Fruit fly (Drosophila melanogaster) whole organism, embryonic: ENCODE data around the gene CG15741.

Experiments
- B-H1 ChIP-seq: fragments of 200-800 bp; sonication (Bioruptor generic); IDR thresholded peaks from 3 replicates; pipeline ENCODE4 v1.3.6; 2022; ENCODE audit warnings: missing biosample characterization, missing genetic modification characterization
- CG1024 ChIP-seq: fragments of 200-800 bp; sonication (Bioruptor generic); IDR thresholded peaks from 2 replicates; pipeline ENCODE4 v1.3.6; 2022; ENCODE audit warnings: missing biosample characterization, missing genetic modification characterization
- CG10321 ChIP-seq: fragments of 200-800 bp; sonication (Bioruptor generic); IDR thresholded peaks from 2 replicates; pipeline ENCODE4 v1.3.6; 2022; ENCODE audit warnings: missing biosample characterization, missing genetic modification characterization
- CG11085 ChIP-seq: fragments of 200-800 bp; sonication (Bioruptor generic); IDR thresholded peaks from 2 replicates; pipeline ENCODE4 v1.3.6; 2022; ENCODE audit warnings: missing biosample characterization, missing genetic modification characterization
- CG11093 ChIP-seq: fragments of 200-800 bp; sonication (Bioruptor generic); IDR thresholded peaks from 3 replicates; pipeline ENCODE4 v1.3.6; 2022; ENCODE audit warnings: missing biosample characterization, missing genetic modification characterization
- CG1233 ChIP-seq: fragments of 200-800 bp; sonication (Bioruptor generic); optimal IDR thresholded peaks from 4 replicates; lab custom pipeline; 2018; ENCODE audit warnings: missing biosample characterization, mild to moderate bottlenecking, missing genetic modification characterization
- CG12942 ChIP-seq: fragments of 200-800 bp; sonication (Bioruptor generic); optimal IDR thresholded peaks from 3 replicates; lab custom pipeline; 2016; ENCODE audit warnings: missing biosample characterization, missing genetic modification characterization
- CG15479 ChIP-seq: fragments of 200-800 bp; sonication (Bioruptor generic); optimal IDR thresholded peaks from 3 replicates; lab custom pipeline; 2019; ENCODE audit warnings: missing biosample characterization, mild to moderate bottlenecking, missing genetic modification characterization, moderate library complexity
- CG17612 ChIP-seq: fragments of 200-800 bp; sonication (Bioruptor generic); IDR thresholded peaks from 2 replicates; pipeline ENCODE4 v1.3.6; 2022; ENCODE audit warnings: missing biosample characterization, missing genetic modification characterization
- CG17829 ChIP-seq: fragments of 200-800 bp; optimal IDR thresholded peaks from 2 replicates; lab custom pipeline; 2019; ENCODE audit warnings: missing biosample characterization, mild to moderate bottlenecking, missing genetic modification characterization, moderate library complexity
- CG1832 ChIP-seq: fragments of 200-800 bp; sonication (Bioruptor generic); optimal IDR thresholded peaks from 2 replicates; lab custom pipeline; 2017; ENCODE audit warnings: missing biosample characterization, mild to moderate bottlenecking, missing genetic modification characterization, inconsistent platforms
- CG30403 ChIP-seq: fragments of 200-800 bp; sonication (Bioruptor generic); optimal IDR thresholded peaks from 3 replicates; lab custom pipeline; 2016; ENCODE audit warnings: missing biosample characterization, missing genetic modification characterization
- CG31224 ChIP-seq: fragments of 200-800 bp; sonication (Bioruptor generic); IDR thresholded peaks from 2 replicates; pipeline ENCODE4 v1.3.6; 2022; ENCODE audit warnings: missing biosample characterization, missing genetic modification characterization
- CG31388 ChIP-seq: fragments of 200-800 bp; sonication (Bioruptor generic); optimal IDR thresholded peaks from 2 replicates; lab custom pipeline; 2016; ENCODE audit warnings: missing biosample characterization, missing genetic modification characterization
- CG3281 ChIP-seq: fragments of 200-800 bp; sonication (Bioruptor generic); optimal IDR thresholded peaks from 3 replicates; lab custom pipeline; 2017; ENCODE audit warnings: missing biosample characterization, mild to moderate bottlenecking, missing genetic modification characterization
- CG34224 ChIP-seq: fragments of 200-800 bp; sonication (Bioruptor generic); IDR thresholded peaks from 3 replicates; pipeline ENCODE4 v1.3.6; 2022; ENCODE audit warnings: missing biosample characterization, missing genetic modification characterization; ENCODE audit not compliant: partially characterized antibody
- CG42726 ChIP-seq: fragments of 200-800 bp; sonication (Bioruptor generic); IDR thresholded peaks from 2 replicates; pipeline ENCODE4 v1.3.6; 2022; ENCODE audit warnings: missing biosample characterization, missing genetic modification characterization; ENCODE audit not compliant: partially characterized antibody
- CG4328 ChIP-seq: fragments of 200-800 bp; sonication (Bioruptor generic); optimal IDR thresholded peaks from 3 replicates; lab custom pipeline; 2017; ENCODE audit warnings: missing biosample characterization, missing genetic modification reagents, missing genetic modification characterization
- CG4854 ChIP-seq: fragments of 200-800 bp; sonication (Bioruptor generic); optimal IDR thresholded peaks from 2 replicates; lab custom pipeline; 2016; ENCODE audit warnings: missing biosample characterization, missing genetic modification characterization, inconsistent platforms
- CG7839 ChIP-seq: fragments of 200-800 bp; sonication (Bioruptor generic); optimal IDR thresholded peaks from 3 replicates; lab custom pipeline; 2018; ENCODE audit warnings: missing biosample characterization, mild to moderate bottlenecking, missing genetic modification characterization, moderate library complexity
- CG9797 ChIP-seq: fragments of 200-800 bp; sonication (Bioruptor generic); optimal IDR thresholded peaks from 3 replicates; lab custom pipeline; 2018; ENCODE audit warnings: missing biosample characterization, mild to moderate bottlenecking, missing genetic modification characterization
- CG9817 ChIP-seq: fragments of 200-800 bp; sonication (Bioruptor generic); optimal IDR thresholded peaks from 2 replicates; lab custom pipeline; 2018; ENCODE audit warnings: missing biosample characterization, mild to moderate bottlenecking, missing genetic modification characterization, moderate library complexity
- HLHmδ ChIP-seq: fragments of 200-800 bp; sonication (Bioruptor generic); optimal IDR thresholded peaks from 2 replicates; lab custom pipeline; 2018; ENCODE audit warnings: missing biosample characterization, mild to moderate bottlenecking, missing genetic modification characterization, moderate library complexity
- Jarid2 ChIP-seq: fragments of 200-800 bp; sonication (Bioruptor generic); optimal IDR thresholded peaks from 3 replicates; lab custom pipeline; 2017; ENCODE audit warnings: mild to moderate bottlenecking, missing biosample characterization, missing genetic modification reagents, missing genetic modification characterization
- Mad ChIP-seq: fragments of 200-800 bp; sonication (Bioruptor generic); optimal IDR thresholded peaks from 2 replicates; lab custom pipeline; 2016; ENCODE audit warnings: missing biosample characterization, missing genetic modification characterization
- Max ChIP-seq: fragments of 200-800 bp; sonication (Bioruptor generic); optimal IDR thresholded peaks from 2 replicates; lab custom pipeline; 2016; ENCODE audit warnings: missing biosample characterization, mild to moderate bottlenecking, missing genetic modification characterization
- Med ChIP-seq: fragments of 200-800 bp; sonication (Bioruptor generic); peaks from one replicate; lab custom pipeline; 2016; ENCODE audit warnings: missing biosample characterization, missing genetic modification characterization, mild to moderate bottlenecking, inconsistent platforms, moderate library complexity
- Side ChIP-seq: fragments of 200-800 bp; sonication (Bioruptor generic); optimal IDR thresholded peaks from 2 replicates; lab custom pipeline; 2016; ENCODE audit warnings: missing biosample characterization, missing genetic modification characterization
- ara ChIP-seq: fragments of 200-800 bp; sonication (Bioruptor generic); IDR thresholded peaks from 2 replicates; pipeline ENCODE4 v1.3.6; 2022; ENCODE audit warnings: missing biosample characterization, missing genetic modification characterization
- ase ChIP-seq: fragments of 200-800 bp; sonication (Bioruptor generic); IDR thresholded peaks from 3 replicates; pipeline ENCODE4 v1.3.6; 2022; ENCODE audit warnings: missing biosample characterization, missing genetic modification characterization
- br ChIP-seq: fragments of >200 bp; optimal IDR thresholded peaks from 2 replicates; lab custom pipeline; 2017
- cas ChIP-seq: fragments of 200-800 bp; sonication (Bioruptor generic); IDR thresholded peaks from 2 replicates; pipeline ENCODE4 v1.3.6; 2022; ENCODE audit warnings: missing biosample characterization, missing genetic modification characterization
- croc ChIP-seq: fragments of 200-800 bp; sonication (Bioruptor generic); conservative IDR thresholded peaks from 3 replicates; pipeline ENCODE4 v1.3.6; 2022; ENCODE audit warnings: missing biosample characterization, missing genetic modification characterization
- dimm ChIP-seq: fragments of 200-800 bp; sonication (Bioruptor generic); IDR thresholded peaks from 2 replicates; pipeline ENCODE4 v1.3.6; 2022; ENCODE audit warnings: missing biosample characterization, missing genetic modification characterization
- fd64A ChIP-seq: fragments of 200-800 bp; sonication (Bioruptor generic); optimal IDR thresholded peaks from 3 replicates; lab custom pipeline; 2018; ENCODE audit warnings: missing biosample characterization, mild to moderate bottlenecking, missing genetic modification characterization
- gcm ChIP-seq: fragments of 200-800 bp; sonication (Bioruptor generic); optimal IDR thresholded peaks from 2 replicates; lab custom pipeline; 2019; ENCODE audit warnings: missing biosample characterization, mild to moderate bottlenecking, missing genetic modification characterization, moderate library complexity
- inv ChIP-seq: fragments of 200-800 bp; sonication (Bioruptor generic); IDR thresholded peaks from 2 replicates; pipeline ENCODE4 v1.3.6; 2022; ENCODE audit warnings: missing biosample characterization, missing genetic modification characterization; ENCODE audit not compliant: partially characterized antibody
- ro ChIP-seq: fragments of 200-800 bp; sonication (Bioruptor generic); IDR thresholded peaks from 2 replicates; pipeline ENCODE4 v1.3.6; 2022; ENCODE audit warnings: missing biosample characterization, missing genetic modification characterization
- sim ChIP-seq: fragments of 200-800 bp; sonication (Bioruptor generic); IDR thresholded peaks from 2 replicates; pipeline ENCODE4 v1.3.6; 2022; ENCODE audit warnings: missing biosample characterization, missing genetic modification characterization
- sisA ChIP-seq: fragments of 200-800 bp; sonication (Bioruptor generic); IDR thresholded peaks from 2 replicates; pipeline ENCODE4 v1.3.6; 2022; ENCODE audit warnings: missing biosample characterization, missing genetic modification characterization
- so ChIP-seq: fragments of 200-800 bp; sonication (Bioruptor generic); IDR thresholded peaks from 3 replicates; pipeline ENCODE4 v1.3.6; 2022; ENCODE audit warnings: missing biosample characterization, missing genetic modification characterization
- sob ChIP-seq: fragments of 200-800 bp; sonication (Bioruptor generic); IDR thresholded peaks from 2 replicates; pipeline ENCODE4 v1.3.6; 2022; ENCODE audit warnings: missing biosample characterization, missing genetic modification characterization
- sr ChIP-seq: fragments of 200-800 bp; sonication (Bioruptor generic); IDR thresholded peaks from 3 replicates; pipeline ENCODE4 v1.3.6; 2022; ENCODE audit warnings: missing biosample characterization, missing genetic modification characterization
- ssp ChIP-seq: fragments of 200-800 bp; sonication (Bioruptor generic); IDR thresholded peaks from 2 replicates; pipeline ENCODE4 v1.3.6; 2022; ENCODE audit warnings: missing biosample characterization, missing genetic modification characterization
- stwl ChIP-seq: fragments of 200-800 bp; sonication (Bioruptor generic); optimal IDR thresholded peaks from 3 replicates; lab custom pipeline; 2018; ENCODE audit warnings: missing biosample characterization, mild to moderate bottlenecking, missing genetic modification characterization, moderate library complexity
- tio ChIP-seq: fragments of 200-800 bp; sonication (Bioruptor generic); optimal IDR thresholded peaks from 2 replicates; lab custom pipeline; 2017; ENCODE audit warnings: missing biosample characterization, missing genetic modification characterization, inconsistent platforms
- ttk ChIP-seq: fragments of 200-800 bp; sonication (Bioruptor generic); IDR thresholded peaks from 2 replicates; pipeline ENCODE4 v2.1.2; 2022; ENCODE audit warnings: missing biosample characterization, missing genetic modification characterization
- usp ChIP-seq: fragments of >200 bp; optimal IDR thresholded peaks from 2 replicates; lab custom pipeline; 2017; ENCODE audit warnings: missing biosample characterization, missing genetic modification characterization
- zen ChIP-seq: fragments of 200-800 bp; sonication (Bioruptor generic); optimal IDR thresholded peaks from 3 replicates; lab custom pipeline; 2018; ENCODE audit warnings: missing biosample characterization, mild to moderate bottlenecking, missing genetic modification characterization, moderate library complexity
- zen2 ChIP-seq: fragments of 200-800 bp; sonication (Bioruptor generic); IDR thresholded peaks from 3 replicates; pipeline ENCODE4 v1.3.6; 2022; ENCODE audit warnings: missing biosample characterization, missing genetic modification characterization; ENCODE audit not compliant: partially characterized antibody
- zfh2 ChIP-seq: fragments of 200-800 bp; sonication (Bioruptor generic); optimal IDR thresholded peaks from 2 replicates; lab custom pipeline; 2016; ENCODE audit warnings: missing biosample characterization, missing genetic modification characterization

Gene CG15741

DNA sequence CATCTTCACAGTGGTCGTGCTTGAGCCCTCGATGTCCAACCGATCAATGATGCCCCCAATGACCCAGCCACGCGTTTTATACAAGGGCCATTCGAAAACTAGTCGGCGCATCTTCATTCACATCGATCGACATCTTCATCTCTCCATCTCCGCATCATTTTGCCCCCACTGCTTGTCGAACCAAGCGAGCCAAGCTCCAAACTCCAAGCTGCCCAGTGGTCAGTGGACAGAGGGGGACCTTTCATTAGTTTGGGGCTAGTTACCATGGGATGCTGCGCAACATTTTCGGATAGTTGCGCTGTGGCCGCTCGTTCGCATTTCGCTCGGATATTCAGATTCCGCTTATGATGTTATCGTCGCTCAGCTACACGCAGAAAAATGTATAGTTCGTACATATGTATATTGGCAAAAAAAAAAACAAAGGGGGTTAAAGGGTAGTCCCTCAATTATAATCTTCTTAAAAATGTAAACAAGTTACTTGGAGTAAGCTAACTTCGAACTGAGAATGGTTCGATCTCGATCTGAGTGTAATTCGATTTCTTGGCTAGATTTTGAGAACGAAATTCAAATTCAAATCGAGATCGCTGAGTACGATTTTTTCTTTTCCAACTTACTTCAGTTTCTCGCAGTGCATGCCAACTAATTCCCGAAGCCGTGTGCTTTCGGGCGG, 8.4 kb upstream of the CG15741 start, which contains the start of gene CG15740 (continued):
- TF ChIP-seq CG34224 (GFP tag; lab: Robert Waterston, UW) (no peak), CG11093 (GFP tag; lab: Robert Waterston, UW) (peak; percentile 40; the same call in 1 of the 3 replicates), ssp (GFP tag; lab: Robert Waterston, UW) (peak; percentile 47), CG3281 (GFP tag; lab: Kevin White, UChicago) (no peak), zen (tag; lab: Kevin White, UChicago) (no peak), so (GFP tag; lab: Robert Waterston, UW) (peak; percentile 67; the same call in 1 of the 3 replicates), CG1832 (GFP tag; lab: Kevin White, UChicago) (no peak), CG1024 (GFP tag; lab: Robert Waterston, UW) (0 out of 2 replicates have a peak, but pooled peaks have one; percentile 16), CG4328 (GFP tag; lab: Kevin White, UChicago) (no peak), Med (GFP tag; lab: Kevin White, UChicago) (peak; percentile 84), Mad (no peak), CG30403 (peak; percentile 61), CG42726 (GFP tag; lab: Robert Waterston, UW) (no peak), br (lab: Kevin White, UChicago) (no peak), gcm (GFP tag; lab: Kevin White, UChicago) (no peak), sim (no peak), sisA (GFP tag; lab: Robert Waterston, UW) (peak; percentile 71), ase (0 out of 3 replicates have a peak, but pooled peaks have one; percentile 42), ro (GFP tag; lab: Robert Waterston, UW) (no peak), CG17829 (no peak), CG31388 (GFP tag; lab: Kevin White, UChicago) (no peak), CG1233 (GFP tag; lab: Kevin White, UChicago) (no peak), CG9817 (no peak), CG12942 (GFP tag; lab: Kevin White, UChicago) (no peak), CG4854 (GFP tag; lab: Kevin White, UChicago) (no peak), usp (no peak), CG31224 (no peak), inv (GFP tag; lab: Robert Waterston, UW) (no peak), ara (peak; percentile 31; the same call in 1 of the 2 replicates), croc (GFP tag; lab: Robert Waterston, UW) (no peak), Side (GFP tag; lab: Kevin White, UChicago) (no peak), B-H1 (GFP tag; lab: Robert Waterston, UW) (no peak; the same call in 2 of the 3 replicates), Jarid2 (GFP tag; lab: Kevin White, UChicago) (no peak), zen2 (GFP tag; lab: Robert Waterston, UW) (no peak), tio (GFP tag; lab: Kevin White, UChicago) (no peak), CG9797 (no peak), CG17612 (no peak), stwl (tag; lab: Kevin White, UChicago) (no peak), HLHmδ (GFP tag; lab: Kevin White, UChicago) (no peak), CG15479 (no peak), ttk (GFP tag; lab: Robert Waterston, UW) (peak; percentile 58; the same call in 1 of the 2 replicates), sr (no peak), fd64A (GFP tag; lab: Kevin White, UChicago) (no peak), dimm (no peak), zfh2 (GFP tag; lab: Kevin White, UChicago) (no peak), CG7839 (tag; lab: Kevin White, UChicago) (peak; percentile 55), CG10321 (GFP tag; lab: Robert Waterston, UW) (no peak), sob (GFP tag; lab: Robert Waterston, UW) (peak; percentile 25; the same call in 1 of the 2 replicates), CG11085 (GFP tag; lab: Robert Waterston, UW) (no peak), cas (no peak), Max (GFP tag; lab: Kevin White, UChicago) (no peak)
